Worm (Caenorhabditis elegans) whole organism, L4 larva: Measurements from ENCODE around the gene mgrn-1.

ENCODE experiments used
- D1046.2 ChIP-seq: fragments of 200-800 bp; sonication (Bioruptor generic); IDR thresholded peaks from 2 replicates; pipeline ENCODE4 v1.3.6; 2022; ENCODE audit warnings: missing genetic modification characterization, missing compliant biosample characterization
- R02D3.7 ChIP-seq: fragments of 150-350 bp; sonication (generic microtip); optimal IDR thresholded peaks from 3 replicates; lab custom pipeline; 2014; ENCODE audit warnings: missing biosample characterization, missing genetic modification characterization
- T20F7.1 ChIP-seq: fragments of 200-800 bp; sonication (Bioruptor generic); optimal IDR thresholded peaks from 2 replicates; lab custom pipeline; 2018; ENCODE audit warnings: mild to moderate bottlenecking, missing genetic modification characterization, missing compliant biosample characterization
- Y5F2A.4 ChIP-seq: fragments of 200-800 bp; sonication (Bioruptor generic); optimal IDR thresholded peaks from 2 replicates; lab custom pipeline; 2018; ENCODE audit warnings: mild to moderate bottlenecking, missing genetic modification characterization, missing compliant biosample characterization
- ZK546.5 ChIP-seq, 2 experiments: sonication (generic microtip); optimal IDR thresholded peaks; 2 replicates each; lab custom pipeline; 2017; ENCODE audit warnings: missing biosample characterization in 2 of 2, missing genetic modification characterization in 2 of 2
- aha-1 ChIP-seq: fragments of 150-350 bp; peaks from one replicate; lab custom pipeline; 2014; ENCODE audit warnings: missing biosample characterization, missing genetic modification characterization
- aly-2 ChIP-seq: sonication (generic microtip); optimal IDR thresholded peaks from 2 replicates; lab custom pipeline; 2018; ENCODE audit warnings: missing biosample characterization, missing genetic modification characterization
- arid-1 ChIP-seq: fragments of 200-800 bp; sonication (Bioruptor generic); conservative IDR thresholded peaks from 2 replicates; pipeline ENCODE4 v1.3.6; 2022; ENCODE audit warnings: missing genetic modification reagents, missing genetic modification characterization, missing compliant biosample characterization
- attf-4 ChIP-seq: sonication (generic microtip); optimal IDR thresholded peaks from 3 replicates; lab custom pipeline; 2017; ENCODE audit warnings: missing biosample characterization, missing genetic modification characterization
- ceh-82 ChIP-seq: sonication (generic microtip); optimal IDR thresholded peaks from 2 replicates; lab custom pipeline; 2017; ENCODE audit warnings: missing biosample characterization, missing genetic modification characterization
- cey-2 ChIP-seq: sonication (generic microtip); optimal IDR thresholded peaks from 3 replicates; lab custom pipeline; 2017; ENCODE audit warnings: missing genetic modification characterization, mild to moderate bottlenecking, missing compliant biosample characterization, antibody characterized with exemption, borderline replicate concordance; ENCODE audit not compliant: insufficient read depth
- dpl-1 ChIP-seq: fragments of 150-350 bp; optimal IDR thresholded peaks from 2 replicates; lab custom pipeline; 2014; ENCODE audit warnings: missing biosample characterization, missing genetic modification reagents, missing genetic modification characterization
- dve-1 ChIP-seq: sonication (generic microtip); optimal IDR thresholded peaks from 2 replicates; lab custom pipeline; 2017; ENCODE audit warnings: antibody characterized with exemption, mild to moderate bottlenecking, missing genetic modification characterization, missing compliant biosample characterization; ENCODE audit not compliant: insufficient read depth
- egl-43 ChIP-seq: fragments of 200-800 bp; sonication (Bioruptor generic); IDR thresholded peaks from 2 replicates; pipeline ENCODE4 v1.3.6; 2022; ENCODE audit warnings: missing genetic modification reagents, missing genetic modification characterization, missing compliant biosample characterization
- fkh-10 ChIP-seq: fragments of 150-350 bp; optimal IDR thresholded peaks from 2 replicates; lab custom pipeline; 2014; ENCODE audit warnings: missing biosample characterization, missing genetic modification reagents, missing genetic modification characterization
- gei-8 ChIP-seq: fragments of 200-800 bp; sonication (Bioruptor generic); optimal IDR thresholded peaks from 2 replicates; lab custom pipeline; 2018; ENCODE audit warnings: mild to moderate bottlenecking, missing genetic modification characterization, missing compliant biosample characterization
- hlh-30 ChIP-seq: sonication (generic microtip); optimal IDR thresholded peaks from 2 replicates; lab custom pipeline; 2017; ENCODE audit warnings: antibody characterized with exemption, mild to moderate bottlenecking, missing genetic modification characterization, missing compliant biosample characterization; ENCODE audit not compliant: insufficient read depth
- lin-29 ChIP-seq: fragments of 200-800 bp; sonication (Bioruptor generic); IDR thresholded peaks from 2 replicates; pipeline ENCODE4 v1.3.6; 2022; ENCODE audit warnings: missing genetic modification reagents, missing genetic modification characterization, missing compliant biosample characterization
- lir-3 ChIP-seq: sonication (generic microtip); optimal IDR thresholded peaks from 2 replicates; lab custom pipeline; 2016; ENCODE audit warnings: mild to moderate bottlenecking, missing genetic modification characterization, missing compliant biosample characterization
- mes-2 ChIP-seq: sonication (generic microtip); optimal IDR thresholded peaks from 2 replicates; lab custom pipeline; 2016; ENCODE audit warnings: missing genotype, mild to moderate bottlenecking, missing genetic modification characterization, missing compliant biosample characterization; ENCODE audit not compliant: poor library complexity, severe bottlenecking
- nhr-11 ChIP-seq: fragments of 150-350 bp; optimal IDR thresholded peaks from 2 replicates; lab custom pipeline; 2014; ENCODE audit warnings: missing biosample characterization, missing genetic modification characterization
- nhr-28 ChIP-seq: fragments of 150-350 bp; optimal IDR thresholded peaks from 2 replicates; lab custom pipeline; 2014; ENCODE audit warnings: missing biosample characterization, missing genetic modification characterization
- php-3 ChIP-seq: fragments of 200-800 bp; sonication (Bioruptor generic); IDR thresholded peaks from 2 replicates; pipeline ENCODE4 v1.3.6; 2022; ENCODE audit warnings: missing genetic modification reagents, missing genetic modification characterization, missing compliant biosample characterization
- rbr-2 ChIP-seq: sonication (generic microtip); optimal IDR thresholded peaks from 2 replicates; lab custom pipeline; 2016; ENCODE audit warnings: missing genotype, missing genetic modification characterization, missing compliant biosample characterization
- snpc-1.2 ChIP-seq: fragments of 200-800 bp; sonication (Bioruptor generic); IDR thresholded peaks from 2 replicates; pipeline ENCODE4 v1.3.6; 2022; ENCODE audit warnings: missing genetic modification reagents, missing genetic modification characterization, missing compliant biosample characterization
- snpc-4 ChIP-seq: fragments of 150-350 bp; optimal IDR thresholded peaks from 2 replicates; lab custom pipeline; 2014; ENCODE audit warnings: missing biosample characterization, missing genetic modification characterization
- zag-1 ChIP-seq: fragments of 150-350 bp; optimal IDR thresholded peaks from 2 replicates; lab custom pipeline; 2014; ENCODE audit warnings: missing biosample characterization, missing genetic modification characterization
- zip-11 ChIP-seq: fragments of 200-800 bp; sonication (Bioruptor generic); IDR thresholded peaks from 2 replicates; pipeline ENCODE4 v1.3.6; 2022; ENCODE audit warnings: missing genetic modification characterization, missing compliant biosample characterization

Gene mgrn-1

DNA sequence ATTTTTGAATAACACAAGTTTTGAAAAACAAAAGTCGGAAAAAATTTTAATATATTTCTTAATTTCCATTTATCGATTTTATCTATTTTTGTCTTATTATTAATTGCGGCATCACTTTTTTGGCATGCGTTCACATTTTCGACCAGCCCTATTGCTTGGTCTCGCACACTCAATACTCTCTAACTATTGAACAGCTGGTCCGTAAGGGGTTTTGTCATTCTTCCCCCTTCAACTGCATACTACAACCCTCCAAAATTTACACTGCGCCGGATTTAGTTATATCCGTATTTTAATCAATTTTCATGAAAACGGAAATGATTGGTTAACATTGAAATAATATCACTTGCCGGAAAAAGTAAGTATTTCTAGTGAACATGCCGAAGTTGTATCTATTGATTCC is 15.9 kb upstream of the mgrn-1 start, which contains the start of gene C11H1.7:
Gene C11H1.7 (plus strand): TSS at position 12 of the 400 bp plus-strand sequence.
- TF ChIP-seq lin-29 (GFP tag; lab: Robert Waterston, UW) (no peak), dpl-1 (GFP tag; lab: Kevin White, UChicago) (no peak), ZK546.5 (tag; optimal IDR thresholded peaks at IDR 0.05; lab: Kevin White, UChicago) (no peak), aha-1 (peak; percentile 60), rbr-2 (tag; lab: Kevin White, UChicago) (no peak), nhr-11 (tag; lab: Kevin White, UChicago) (no peak), cey-2 (tag; lab: Kevin White, UChicago) (no peak)

ce11 chrX:14326578-14326977 is 15.1 kb upstream of the mgrn-1 start:
- no peak for TF ChIP-seq zip-11 (GFP tag; lab: Robert Waterston, UW)
- peak; percentile 93 for TF ChIP-seq aha-1

- TF ChIP-seq snpc-4 (peak; percentile 59), R02D3.7 (tag; lab: Kevin White, UChicago) (no peak), lir-3 (tag; lab: Kevin White, UChicago) (no peak), mes-2 (peak; percentile 13), snpc-1.2 (GFP tag; lab: Robert Waterston, UW) (peak; percentile 75), aha-1 (peak; percentile 77)
Measured at ce11 chrX:14324289-14324688, 12.8 kb upstream of the mgrn-1 start.

ce11 chrX:14322793-14323192 is 11.3 kb upstream of the mgrn-1 start:
- TF ChIP-seq nhr-28 (peak; percentile 28), arid-1 (GFP tag; lab: Robert Waterston, UW) (no peak), Y5F2A.4 (GFP tag; lab: Kevin White, UChicago) (no peak)

DNA sequence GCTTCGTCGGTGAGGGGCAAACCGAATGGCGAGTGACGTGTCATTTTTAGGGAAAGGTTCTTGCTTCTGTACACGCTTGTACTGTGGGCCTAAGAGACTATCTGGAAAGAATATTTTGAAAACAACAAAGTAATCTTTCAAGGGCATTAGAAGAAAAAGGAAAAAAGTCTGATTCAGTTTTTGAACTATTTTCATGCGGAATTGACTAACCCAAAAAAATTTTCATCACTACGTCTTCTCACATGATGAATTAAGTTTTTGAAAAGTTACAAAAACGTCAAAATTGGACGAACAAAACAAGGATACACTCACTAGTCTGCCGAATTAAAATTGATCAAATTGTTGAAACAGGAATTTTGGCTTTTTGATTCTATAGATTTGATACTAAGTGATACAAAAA is 8.8 kb upstream of the mgrn-1 start, which contains the start of gene C11H1.9:
Gene C11H1.9 (minus strand): TSS at position 101 of the 400 bp plus-strand sequence.
- TF ChIP-seq T20F7.1 (GFP tag; lab: Kevin White, UChicago) = no peak
- peak; percentile 39 for TF ChIP-seq aha-1

- TF ChIP-seq D1046.2 (GFP tag; lab: Robert Waterston, UW) (no peak), nhr-11 (tag; lab: Kevin White, UChicago) (no peak), attf-4 (tag; lab: Kevin White, UChicago) (no peak), fkh-10 (GFP tag; lab: Kevin White, UChicago) (peak; percentile 24), zag-1 (no peak)
- TF ChIP-seq, all 104 proteins: peak for 1
Measured at ce11 chrX:14316132-14316531, 4.6 kb upstream of the mgrn-1 start.

ce11 chrX:14313627-14314026 is 2.1 kb upstream of the mgrn-1 start, which contains the start of gene prx-1:
prx-1 (plus strand) TSS chrX:14313927.
- TF ChIP-seq egl-43 (no peak), dve-1 (tag; lab: Kevin White, UChicago) (peak; percentile 21), gei-8 (GFP tag; lab: Kevin White, UChicago) (no peak), php-3 (GFP tag; lab: Robert Waterston, UW) (no peak), hlh-30 (tag; lab: Kevin White, UChicago) (peak; percentile 3), nhr-28 (peak; percentile 62), aly-2 (tag; lab: Kevin White, UChicago) (no peak), ceh-82 (no peak), mes-2 (no peak)
